Fruit fly (Drosophila melanogaster): ENCODE data around the gene CG13896.

dm6 chr3L:716078-716477 lies 4.4 kb upstream of the CG13896 start:
- TF ChIP-seq CG8478 (optimal IDR thresholded peaks at IDR 0.05) = no peak
- TF ChIP-seq pan (optimal IDR thresholded peaks at IDR 0.05) = no peak
- no peak for TF ChIP-seq usp (GFP tag; optimal IDR thresholded peaks at IDR 0.05)
